Fruit fly (Drosophila melanogaster): ENCODE measurements around the gene CG34140.
A peak's percentile ranks its signal among the peaks of the same experiment; 100 is the strongest.

Gene CG34140

DNA sequence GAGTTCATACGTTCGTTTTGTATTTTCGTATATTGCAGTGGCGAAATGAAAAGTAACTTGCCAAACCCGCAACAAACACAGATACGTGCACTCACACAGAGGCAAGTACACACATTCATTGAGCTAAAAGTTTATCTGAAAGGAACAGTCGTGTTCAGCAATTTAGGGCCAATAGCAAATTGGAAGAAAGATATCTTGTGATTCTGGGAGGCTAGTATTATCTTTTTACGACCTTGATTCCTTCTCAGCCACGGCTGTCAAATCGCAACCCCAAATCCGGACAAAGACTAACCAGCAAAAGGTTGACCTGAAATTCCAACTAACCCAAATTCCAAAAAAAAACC is 17.5 kb downstream of the CG34140 start:
- TF ChIP-seq HLH106 (tag; optimal IDR thresholded peaks at IDR 0.05) (peak; percentile 17), dmrt93B (GFP tag; optimal IDR thresholded peaks at IDR 0.05) (peak; percentile 10), Sp1 (GFP tag; optimal IDR thresholded peaks at IDR 0.05) (peak; percentile 16), Dif (GFP tag; optimal IDR thresholded peaks at IDR 0.05; ENCODE audit: partially characterized antibody) (no peak), OdsH (GFP tag; optimal IDR thresholded peaks at IDR 0.05) (peak; percentile 17), fru (GFP tag; optimal IDR thresholded peaks at IDR 0.05) (peak; percentile 65), woc (GFP tag; optimal IDR thresholded peaks at IDR 0.05) (peak; percentile 4), Jra (GFP tag; optimal IDR thresholded peaks at IDR 0.05) (no peak), foxo (GFP tag; optimal IDR thresholded peaks at IDR 0.05) (peak in 1 of 2 experiments; percentile 45), Rel (GFP tag; optimal IDR thresholded peaks at IDR 0.05) (no peak), Rel (tag; optimal IDR thresholded peaks at IDR 0.05) (no peak), psq (GFP tag; optimal IDR thresholded peaks at IDR 0.05) (peak; percentile 23), ey (GFP tag; optimal IDR thresholded peaks at IDR 0.05) (peak; percentile 17)

DNA sequence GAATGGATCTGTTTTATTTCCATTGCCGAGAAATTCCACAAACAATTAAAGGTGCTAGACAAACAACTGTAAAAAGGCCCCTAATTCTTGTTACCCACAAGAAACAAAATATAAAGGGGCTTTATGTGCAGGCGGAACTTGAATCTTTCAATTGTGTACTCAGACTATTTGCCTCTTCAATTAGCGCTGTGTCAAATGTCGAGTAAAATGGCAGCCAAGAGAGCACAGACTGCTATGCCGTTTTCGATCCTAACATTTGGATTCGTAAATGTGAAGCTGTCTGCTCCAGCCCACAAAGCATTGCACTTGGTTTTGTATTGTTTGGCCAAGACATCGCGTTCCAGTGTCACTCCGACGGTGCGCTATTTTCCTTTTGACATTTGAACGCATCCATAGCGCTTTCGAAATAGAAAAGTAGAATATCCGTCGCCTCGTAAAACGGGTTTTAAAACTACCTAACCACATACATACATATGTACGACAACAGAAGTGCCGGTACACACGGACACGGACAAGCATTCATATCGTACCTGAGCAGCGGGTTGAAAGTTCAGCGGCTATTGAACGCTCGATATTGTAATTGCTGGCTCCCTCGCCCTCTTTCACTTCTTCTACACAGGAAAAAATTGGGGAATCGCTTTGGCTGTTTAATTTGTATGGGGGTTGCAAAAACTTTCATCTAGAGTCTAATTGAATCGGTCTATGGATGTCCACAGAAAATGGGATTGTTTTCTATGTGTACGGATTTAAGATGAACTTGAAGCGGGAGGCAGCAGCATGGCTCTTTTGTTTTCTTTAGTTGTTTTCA is 18.0 kb downstream of the CG34140 start:
- TF ChIP-seq fru (GFP tag; optimal IDR thresholded peaks at IDR 0.05), result peak; percentile 77
- peak; percentile 1 for TF ChIP-seq Hnf4 (GFP tag; optimal IDR thresholded peaks at IDR 0.05)
- TF ChIP-seq brk (GFP tag; optimal IDR thresholded peaks at IDR 0.05), result no peak
- no peak for TF ChIP-seq lola (GFP tag; optimal IDR thresholded peaks at IDR 0.05)
- peak; percentile 54 for TF ChIP-seq Sp1 (GFP tag; optimal IDR thresholded peaks at IDR 0.05)
- TF ChIP-seq dmrt93B (GFP tag; optimal IDR thresholded peaks at IDR 0.05), result no peak
- peak; percentile 33 for TF ChIP-seq rgr (GFP tag; optimal IDR thresholded peaks at IDR 0.05)
- peak; percentile 50 for TF ChIP-seq ey (GFP tag; optimal IDR thresholded peaks at IDR 0.05)
- peak; percentile 27 for TF ChIP-seq OdsH (GFP tag; optimal IDR thresholded peaks at IDR 0.05)
- TF ChIP-seq tai (GFP tag; optimal IDR thresholded peaks at IDR 0.05), result no peak
- TF ChIP-seq br (GFP tag; optimal IDR thresholded peaks at IDR 0.05), result peak; percentile 37
- TF ChIP-seq foxo (GFP tag; optimal IDR thresholded peaks at IDR 0.05), result peak in 1 of 2 experiments; percentile 58
- TF ChIP-seq N (GFP tag; optimal IDR thresholded peaks at IDR 0.05), result no peak
- no peak for TF ChIP-seq Mio (GFP tag; optimal IDR thresholded peaks at IDR 0.05)
- TF ChIP-seq Vsx2 (GFP tag; optimal IDR thresholded peaks at IDR 0.05; ENCODE audit: partially characterized antibody), result no peak
- TF ChIP-seq HLH106 (tag; optimal IDR thresholded peaks at IDR 0.05), result peak; percentile 57
- peak; percentile 60 for TF ChIP-seq h (GFP tag; optimal IDR thresholded peaks at IDR 0.05)
- no peak for TF ChIP-seq dl (GFP tag; optimal IDR thresholded peaks at IDR 0.05; ENCODE audit: insufficient read depth in 1 of 2, partially characterized antibody in 2 of 2)
- peak; percentile 14 for TF ChIP-seq woc (GFP tag; optimal IDR thresholded peaks at IDR 0.05)

DNA sequence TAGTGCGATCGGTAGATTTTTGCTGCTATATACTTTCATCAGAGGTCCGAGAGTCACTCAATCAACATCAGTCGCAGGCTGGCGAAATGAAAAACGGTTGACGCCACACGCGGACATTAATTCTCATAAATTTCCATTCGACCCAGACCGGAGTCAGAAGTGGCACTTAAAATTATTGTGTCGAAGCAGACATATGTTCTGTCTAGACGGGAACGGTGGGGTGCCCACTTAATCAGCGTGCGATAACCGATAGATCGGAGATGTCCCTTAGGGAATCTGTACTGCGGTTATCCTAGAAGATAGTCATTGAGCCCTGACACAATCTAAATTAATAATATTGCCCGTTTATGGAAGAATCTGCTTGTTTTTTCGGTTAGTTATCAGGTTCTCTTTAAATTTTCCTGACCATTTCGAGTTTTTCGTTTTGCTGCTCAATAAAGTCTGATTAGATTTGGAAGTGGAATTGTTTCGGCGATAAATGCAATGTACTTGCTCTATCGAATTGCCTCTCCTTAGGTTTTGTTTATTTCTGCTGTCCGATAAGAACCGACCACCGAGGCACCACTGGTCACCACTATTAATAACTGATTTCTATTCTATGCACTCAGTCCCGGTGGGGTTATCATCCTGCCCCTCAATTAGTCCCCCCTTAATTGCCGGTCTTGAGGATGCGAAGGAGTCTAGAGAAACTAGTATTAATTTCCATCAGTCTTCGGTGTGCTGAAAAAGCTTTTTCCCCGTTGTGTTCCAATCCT is 22.2 kb downstream of the CG34140 start:
- TF ChIP-seq Hnf4 (GFP tag; optimal IDR thresholded peaks at IDR 0.05), result no peak
- TF ChIP-seq pan (optimal IDR thresholded peaks at IDR 0.05), result no peak
- TF ChIP-seq Abd-B (GFP tag; optimal IDR thresholded peaks at IDR 0.05), result no peak
- no peak for TF ChIP-seq h (GFP tag; optimal IDR thresholded peaks at IDR 0.05)
- no peak for TF ChIP-seq rgr (GFP tag; optimal IDR thresholded peaks at IDR 0.05)
- TF ChIP-seq N (GFP tag; optimal IDR thresholded peaks at IDR 0.05), result no peak
- no peak for TF ChIP-seq br (GFP tag; optimal IDR thresholded peaks at IDR 0.05)
- TF ChIP-seq sv (GFP tag; optimal IDR thresholded peaks at IDR 0.05), result no peak
- TF ChIP-seq sage (GFP tag; optimal IDR thresholded peaks at IDR 0.05), result no peak
- no peak for TF ChIP-seq Vsx2 (GFP tag; optimal IDR thresholded peaks at IDR 0.05; ENCODE audit: partially characterized antibody)
- TF ChIP-seq Dif (GFP tag; optimal IDR thresholded peaks at IDR 0.05; ENCODE audit: partially characterized antibody), result no peak
- no peak for TF ChIP-seq dmrt93B (GFP tag; optimal IDR thresholded peaks at IDR 0.05)
- no peak for TF ChIP-seq Myc (optimal IDR thresholded peaks at IDR 0.05)

DNA sequence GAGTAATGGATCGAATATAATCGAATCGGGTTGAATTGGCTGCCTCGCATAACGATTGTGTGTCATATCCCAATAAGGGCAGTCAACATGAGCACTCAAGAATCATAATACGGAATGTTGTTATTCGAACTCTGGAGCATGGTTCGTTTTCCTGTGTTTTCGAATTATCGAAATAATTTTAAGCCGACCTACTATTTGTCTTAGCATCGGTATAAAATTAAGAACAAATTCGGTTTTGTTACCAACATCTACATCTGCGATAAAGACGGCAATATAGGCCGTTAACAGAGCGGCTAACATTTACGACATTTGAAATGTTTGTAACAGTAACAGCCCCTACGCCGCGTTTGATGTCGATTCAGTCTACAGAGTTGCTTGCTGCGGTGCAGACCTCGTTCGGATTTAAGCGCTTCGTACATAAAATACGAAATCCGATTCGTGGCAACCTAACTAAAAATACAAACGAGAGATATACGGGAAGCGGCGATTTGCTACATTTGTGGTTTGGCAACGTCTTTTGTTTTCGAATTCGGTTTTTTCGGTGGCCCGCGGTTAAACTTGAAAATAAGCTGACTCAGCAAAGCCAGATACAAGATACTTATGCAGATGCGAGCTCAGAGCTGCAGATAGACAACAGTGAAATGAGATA is 23.7 kb downstream of the CG34140 start:
- TF ChIP-seq brk (GFP tag; optimal IDR thresholded peaks at IDR 0.05) (peak; percentile 15), foxo (GFP tag; optimal IDR thresholded peaks at IDR 0.05) (peak in 1 of 2 experiments; percentile 34), jim (GFP tag; optimal IDR thresholded peaks at IDR 0.05) (no peak), dl (GFP tag; optimal IDR thresholded peaks at IDR 0.05; ENCODE audit: insufficient read depth in 1 of 2, partially characterized antibody in 2 of 2) (peak in 1 of 2 experiments; percentile 45), Hnf4 (GFP tag; optimal IDR thresholded peaks at IDR 0.05) (peak; percentile 54), psq (GFP tag; optimal IDR thresholded peaks at IDR 0.05) (no peak), rgr (GFP tag; optimal IDR thresholded peaks at IDR 0.05) (peak; percentile 49), Hr78 (GFP tag; optimal IDR thresholded peaks at IDR 0.05) (no peak), Rel (GFP tag; optimal IDR thresholded peaks at IDR 0.05) (no peak), Rel (tag; optimal IDR thresholded peaks at IDR 0.05) (peak; percentile 43), Abd-B (GFP tag; optimal IDR thresholded peaks at IDR 0.05) (no peak), Dif (GFP tag; optimal IDR thresholded peaks at IDR 0.05; ENCODE audit: partially characterized antibody) (peak; percentile 11), Sp1 (GFP tag; optimal IDR thresholded peaks at IDR 0.05) (peak; percentile 57), Vsx2 (GFP tag; optimal IDR thresholded peaks at IDR 0.05; ENCODE audit: partially characterized antibody) (no peak), Jra (GFP tag; optimal IDR thresholded peaks at IDR 0.05) (peak; percentile 57), fru (GFP tag; optimal IDR thresholded peaks at IDR 0.05) (no peak), br (GFP tag; optimal IDR thresholded peaks at IDR 0.05) (peak; percentile 39), tai (GFP tag; optimal IDR thresholded peaks at IDR 0.05) (peak; percentile 11), h (GFP tag; optimal IDR thresholded peaks at IDR 0.05) (peak; percentile 12), Hr83 (GFP tag; optimal IDR thresholded peaks at IDR 0.05; ENCODE audit: poor library complexity, severe bottlenecking) (peak; percentile 65), sv (GFP tag; optimal IDR thresholded peaks at IDR 0.05) (no peak)
